Fruit fly (Drosophila melanogaster): Measurements from ENCODE around the gene Hex-A.

Gene Hex-A

dm6 chrX:9582659-9583317 is 2.7 kb upstream of the Hex-A start (continued):
- TF ChIP-seq nmo (GFP tag; optimal IDR thresholded peaks at IDR 0.05) (no peak), zfh2 (GFP tag; optimal IDR thresholded peaks at IDR 0.05) (no peak), lola (GFP tag; optimal IDR thresholded peaks at IDR 0.05) (no peak), CG8924 (tag; optimal IDR thresholded peaks at IDR 0.05) (peak; percentile 33), B-H2 (GFP tag; optimal IDR thresholded peaks at IDR 0.05) (no peak), CG13624 (GFP tag; optimal IDR thresholded peaks at IDR 0.05) (no peak), pnt (GFP tag; optimal IDR thresholded peaks at IDR 0.05) (no peak), CG18262 (tag; optimal IDR thresholded peaks at IDR 0.05) (no peak), h (optimal IDR thresholded peaks at IDR 0.05) (no peak), CG15696 (tag; optimal IDR thresholded peaks at IDR 0.05) (no peak), D19A (tag; optimal IDR thresholded peaks at IDR 0.05) (peak; percentile 67), CG4424 (GFP tag; optimal IDR thresholded peaks at IDR 0.05) (no peak), slbo (GFP tag; IDR thresholded peaks at IDR 0.05) (peak; percentile 33), sd (tag; optimal IDR thresholded peaks at IDR 0.05) (no peak), pum (GFP tag; optimal IDR thresholded peaks at IDR 0.05) (no peak), CG7839 (tag; optimal IDR thresholded peaks at IDR 0.05) (peak; percentile 52), HLH4C (GFP tag; IDR thresholded peaks at IDR 0.05; ENCODE audit: partially characterized antibody) (no peak), Mad (GFP tag; optimal IDR thresholded peaks at IDR 0.05) (no peak), bowl (GFP tag; IDR thresholded peaks at IDR 0.05) (no peak), gt (GFP tag; IDR thresholded peaks at IDR 0.05) (no peak), Dbx (GFP tag; IDR thresholded peaks at IDR 0.05) (0 out of 3 replicates have a peak, but pooled peaks have one; percentile 34), CG15479 (GFP tag; optimal IDR thresholded peaks at IDR 0.05) (no peak), CG10959 (GFP tag; IDR thresholded peaks at IDR 0.05) (no peak), salm (tag; optimal IDR thresholded peaks at IDR 0.05) (no peak), CG34376 (GFP tag; optimal IDR thresholded peaks at IDR 0.05) (peak; percentile 32), disco-r (GFP tag; optimal IDR thresholded peaks at IDR 0.05) (no peak), bsh (GFP tag; optimal IDR thresholded peaks at IDR 0.05) (peak in 1 of 2 experiments; percentile 14), CG10462 (GFP tag; optimal IDR thresholded peaks at IDR 0.05) (no peak), Sry-δ (GFP tag; optimal IDR thresholded peaks at IDR 0.05) (no peak), CG8944 (GFP tag; optimal IDR thresholded peaks at IDR 0.05) (no peak), Atf-2 (GFP tag; optimal IDR thresholded peaks at IDR 0.05) (no peak), Atf6 (GFP tag; IDR thresholded peaks at IDR 0.05) (peak; percentile 44; the same call in 1 of the 2 replicates), Fer3 (tag; optimal IDR thresholded peaks at IDR 0.05) (peak; percentile 37), odd (GFP tag; optimal IDR thresholded peaks at IDR 0.05) (no peak), CG15011 (GFP tag; optimal IDR thresholded peaks at IDR 0.05) (peak; percentile 36), CHES-1-like (GFP tag; optimal IDR thresholded peaks at IDR 0.05) (no peak), CG3838 (GFP tag; optimal IDR thresholded peaks at IDR 0.05) (no peak), Stat92E (GFP tag; optimal IDR thresholded peaks at IDR 0.05) (no peak), Gug (GFP tag; IDR thresholded peaks at IDR 0.05) (no peak), danr (GFP tag; IDR thresholded peaks at IDR 0.05) (no peak), Hmr (GFP tag; optimal IDR thresholded peaks at IDR 0.05) (peak; percentile 70), ase (GFP tag; IDR thresholded peaks at IDR 0.05) (no peak), phol (tag; optimal IDR thresholded peaks at IDR 0.05) (no peak), Antp (GFP tag; optimal IDR thresholded peaks at IDR 0.05) (no peak), tna (GFP tag; IDR thresholded peaks at IDR 0.05; ENCODE audit: partially characterized antibody) (no peak), prd (optimal IDR thresholded peaks at IDR 0.05) (no peak), prd (GFP tag; IDR thresholded peaks at IDR 0.05) (no peak), CG30403 (GFP tag; optimal IDR thresholded peaks at IDR 0.05) (peak; percentile 33), hbn (GFP tag; IDR thresholded peaks at IDR 0.05; ENCODE audit: partially characterized antibody) (no peak), Oaz (GFP tag; IDR thresholded peaks at IDR 0.05) (no peak), Dll (GFP tag; IDR thresholded peaks at IDR 0.05; ENCODE audit: partially characterized antibody) (no peak)

Data from whole organism, embryonic.